Worm (Caenorhabditis elegans) whole organism, L1 larva: ENCODE data around the gene igcm-2.

Experiments used
- Y116A8C.19 ChIP-seq: sonication (generic microtip); optimal IDR thresholded peaks from 2 replicates; lab custom pipeline; 2016; ENCODE audit warnings: missing compliant biosample characterization, missing genetic modification characterization, borderline replicate concordance
- aly-2 ChIP-seq: fragments of 150-350 bp; optimal IDR thresholded peaks from 2 replicates; lab custom pipeline; 2014; ENCODE audit warnings: missing biosample characterization, missing genetic modification characterization
- ceh-63 ChIP-seq: fragments of 200-800 bp; sonication (Bioruptor generic); optimal IDR thresholded peaks from 2 replicates; lab custom pipeline; 2018; ENCODE audit warnings: mild to moderate bottlenecking, missing genetic modification characterization, missing compliant biosample characterization
- elt-2 ChIP-seq: sonication (generic microtip); optimal IDR thresholded peaks from 2 replicates; lab custom pipeline; 2016; ENCODE audit warnings: missing genetic modification characterization, mild to moderate bottlenecking, inconsistent platforms, missing compliant biosample characterization, missing genetic modification reagents
- ets-5 ChIP-seq: fragments of 200-800 bp; sonication (Bioruptor generic); IDR thresholded peaks from 2 replicates; pipeline ENCODE4 v1.3.6; 2022; ENCODE audit warnings: missing genetic modification characterization, missing compliant biosample characterization
- fkh-10 ChIP-seq: sonication (generic microtip); optimal IDR thresholded peaks from 2 replicates; lab custom pipeline; 2017; ENCODE audit warnings: missing biosample characterization, missing genetic modification reagents, missing genetic modification characterization
- fkh-4 ChIP-seq: sonication (generic microtip); optimal IDR thresholded peaks from 2 replicates; lab custom pipeline; 2016; ENCODE audit warnings: missing compliant biosample characterization, missing genetic modification characterization, borderline replicate concordance
- lin-35 ChIP-seq, 2 experiments: fragments of 150-350 bp; optimal IDR thresholded peaks; 2 replicates each; lab custom pipeline; 2014; ENCODE audit warnings: missing biosample characterization in 2 of 2, missing genetic modification characterization in 2 of 2, missing genetic modification reagents in 2 of 2
- lin-39 ChIP-seq: fragments of 150-350 bp; optimal IDR thresholded peaks from 2 replicates; lab custom pipeline; 2014; ENCODE audit warnings: missing biosample characterization, missing genetic modification reagents, missing genetic modification characterization
- lsy-2 ChIP-seq, 2 experiments: fragments of 150-350 bp; optimal IDR thresholded peaks; 2 replicates each; lab custom pipeline; 2014; ENCODE audit warnings: missing biosample characterization in 2 of 2, missing genetic modification characterization in 2 of 2
- snpc-4 ChIP-seq: fragments of 150-350 bp; optimal IDR thresholded peaks from 2 replicates; lab custom pipeline; 2014; ENCODE audit warnings: missing biosample characterization, missing genetic modification characterization
- snu-23 ChIP-seq: sonication (generic microtip); optimal IDR thresholded peaks from 2 replicates; lab custom pipeline; 2016; ENCODE audit warnings: missing genetic modification characterization, missing compliant biosample characterization
- unc-62 ChIP-seq: fragments of 150-350 bp; optimal IDR thresholded peaks from 2 replicates; lab custom pipeline; 2014; ENCODE audit warnings: missing biosample characterization, missing genetic modification reagents, missing genetic modification characterization
- ztf-11 ChIP-seq, 2 experiments: sonication (generic microtip); optimal IDR thresholded peaks; 2 replicates each; lab custom pipeline; 2016 to 2017; ENCODE audit warnings: missing genetic modification characterization in 2 of 2, missing biosample characterization in 1 of 2, missing compliant biosample characterization in 1 of 2

DNA sequence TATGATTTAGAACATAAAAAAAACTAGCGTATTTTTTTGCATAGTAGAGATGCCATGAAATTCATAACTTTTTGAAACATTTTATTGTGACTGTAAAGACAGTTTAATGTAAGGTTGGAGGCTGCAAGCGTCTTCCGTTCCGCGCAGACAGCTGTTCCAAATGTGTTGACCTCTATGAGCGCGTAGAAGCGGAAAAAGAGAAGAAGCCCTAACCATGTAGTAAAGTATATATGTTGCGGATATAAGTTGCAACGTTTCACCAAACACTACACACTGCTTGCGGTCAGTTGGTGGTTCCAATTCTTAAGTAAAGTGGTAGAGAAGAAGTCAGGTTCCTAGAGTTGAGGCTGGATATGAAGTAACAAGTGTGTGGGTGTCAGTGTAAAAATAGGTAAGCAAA, 2.8 kb downstream of the igcm-2 start:
- no peak for TF ChIP-seq lin-39 (tag; lab: Kevin White, UChicago)
- TF ChIP-seq fkh-4, result no peak
- TF ChIP-seq unc-62, result no peak
- no peak for TF ChIP-seq fkh-10 (GFP tag; lab: Kevin White, UChicago)
- TF ChIP-seq elt-2, result no peak
- TF ChIP-seq ceh-63 (GFP tag; lab: Kevin White, UChicago), result no peak
- no peak for TF ChIP-seq ztf-11 (tag; optimal IDR thresholded peaks at IDR 0.05; lab: Kevin White, UChicago)
- no peak for TF ChIP-seq aly-2
- TF ChIP-seq ets-5 (GFP tag; lab: Robert Waterston, UW), result no peak
- no peak for TF ChIP-seq lin-35 (GFP tag; optimal IDR thresholded peaks at IDR 0.05; lab: Kevin White, UChicago)
- no peak for TF ChIP-seq snpc-4 (tag; lab: Kevin White, UChicago)
- no peak for TF ChIP-seq lsy-2 (tag; optimal IDR thresholded peaks at IDR 0.05; lab: Kevin White, UChicago)
- TF ChIP-seq Y116A8C.19 (tag; lab: Kevin White, UChicago), result no peak
- TF ChIP-seq snu-23, result no peak
